Worm (Caenorhabditis elegans): Measurements from ENCODE around the gene abf-3.
"Not testable (repeated sequence)": the region's sequence is repeated elsewhere in the genome, so short reads cannot be mapped to it uniquely, and the experiment has no call there.

DNA sequence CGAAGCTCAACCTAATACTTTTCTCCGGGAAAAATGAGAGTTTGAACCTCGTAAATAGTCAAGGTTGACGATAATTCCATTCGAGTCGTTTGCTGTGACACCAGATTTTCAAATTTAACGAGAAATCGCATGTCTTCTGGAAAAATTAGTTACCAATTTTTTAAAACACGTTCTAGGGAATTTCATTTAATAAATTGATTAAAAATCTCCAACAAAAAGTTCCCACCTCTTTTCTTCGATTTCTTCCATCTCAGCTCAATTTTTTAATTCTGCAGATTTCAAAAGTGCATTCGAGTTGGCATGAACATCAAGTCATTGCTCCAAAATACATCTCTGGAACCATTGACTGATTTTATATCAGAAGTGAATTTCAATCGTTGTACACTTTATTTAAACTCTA is 5.7 kb downstream of the abf-3 start, which contains the start of gene nhr-282:
- TF ChIP-seq akir-1 (GFP tag; optimal IDR thresholded peaks at IDR 0.05); attf-3 (GFP tag; conservative IDR thresholded peaks at IDR 0.05); zfh-2 (GFP tag; conservative IDR thresholded peaks at IDR 0.05); mxl-1 (tag; optimal IDR thresholded peaks at IDR 0.05); mes-4 (tag; optimal IDR thresholded peaks at IDR 0.05); ztf-28 (GFP tag; IDR thresholded peaks at IDR 0.05); efl-1 (GFP tag; optimal IDR thresholded peaks at IDR 0.05); lir-1 (GFP tag; conservative IDR thresholded peaks at IDR 0.05); atf-7 (tag; optimal IDR thresholded peaks at IDR 0.05); unc-130 (GFP tag; optimal IDR thresholded peaks at IDR 0.05); unc-62 (GFP tag; optimal IDR thresholded peaks at IDR 0.05); madf-8 (GFP tag; conservative IDR thresholded peaks at IDR 0.05); F33H1.4 (GFP tag; IDR thresholded peaks at IDR 0.05); hlh-12 (tag; optimal IDR thresholded peaks at IDR 0.05): not testable (repeated sequence)

All from whole organism, young adult.